Worm (Caenorhabditis elegans): ENCODE results near the gene ugt-39.
A peak's percentile ranks its signal among the peaks of the same experiment; 100 is the strongest.

Gene ugt-39

DNA sequence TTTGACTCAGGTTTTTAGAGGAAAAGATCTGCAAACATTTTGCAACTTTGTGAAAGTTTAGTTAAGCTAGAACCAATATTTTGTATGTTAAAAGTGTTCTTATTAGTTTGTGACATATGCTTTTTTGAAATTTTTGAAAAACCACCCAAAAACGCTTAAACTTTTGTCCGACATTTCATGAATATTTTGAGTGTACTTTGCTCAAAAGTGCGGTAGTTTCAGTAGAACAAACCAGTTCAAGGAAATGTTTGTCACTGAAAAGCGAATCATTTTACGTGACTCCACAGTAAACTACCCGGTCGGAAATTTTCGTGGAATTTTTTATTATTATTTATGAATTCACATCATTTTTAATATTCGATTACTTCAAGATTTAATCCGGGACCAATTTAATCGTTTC is 27.6 kb downstream of the ugt-39 start, which contains the start of gene pitr-5:
Gene pitr-5, plus strand, starts transcription at position 301 of the 400 bp plus-strand sequence.
- no peak for TF ChIP-seq lin-15B (tag; optimal IDR thresholded peaks at IDR 0.05)

DNA sequence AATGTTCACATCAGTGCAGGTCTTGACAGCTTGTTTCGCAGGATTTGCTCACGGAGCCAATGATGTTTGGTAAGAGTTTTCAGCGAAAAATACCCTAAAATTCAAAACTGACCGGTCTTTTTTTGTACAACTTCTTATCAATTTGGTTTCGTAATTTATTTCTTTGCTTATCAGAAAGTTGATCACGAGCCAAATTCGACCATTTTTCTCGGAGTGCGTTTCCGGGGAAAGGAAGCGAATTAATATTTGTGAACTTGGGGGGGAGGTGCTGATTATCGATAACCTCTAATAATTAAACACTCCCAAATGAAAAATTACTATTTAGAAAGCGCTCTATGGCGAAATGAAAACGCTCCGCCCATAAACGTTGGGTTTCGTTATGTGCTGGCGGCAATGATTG is 29.7 kb downstream of the ugt-39 start:
- no peak for TF ChIP-seq nhr-12 (tag; optimal IDR thresholded peaks at IDR 0.05)
- no peak for TF ChIP-seq ceh-28 (tag; optimal IDR thresholded peaks at IDR 0.05)
- TF ChIP-seq unc-62 (GFP tag; optimal IDR thresholded peaks at IDR 0.05): no peak
- no peak for TF ChIP-seq ceh-16 (tag; optimal IDR thresholded peaks at IDR 0.05)
- TF ChIP-seq nfya-1 (tag; optimal IDR thresholded peaks at IDR 0.05; ENCODE audit: insufficient read depth): no peak
- no peak for TF ChIP-seq tbx-2 (tag; optimal IDR thresholded peaks at IDR 0.05)
- no peak for TF ChIP-seq pha-4 (tag; optimal IDR thresholded peaks at IDR 0.05)
- no peak for TF ChIP-seq fos-1 (tag; optimal IDR thresholded peaks at IDR 0.05)
- no peak for TF ChIP-seq ceh-82 (tag; optimal IDR thresholded peaks at IDR 0.05)
- TF ChIP-seq sea-2 (GFP tag; optimal IDR thresholded peaks at IDR 0.05): no peak
- peak; percentile 77 for TF ChIP-seq pqm-1 (tag; optimal IDR thresholded peaks at IDR 0.05)
- TF ChIP-seq nhr-67 (tag; optimal IDR thresholded peaks at IDR 0.05): no peak
- no peak for TF ChIP-seq eor-1 (tag; optimal IDR thresholded peaks at IDR 0.05)
- TF ChIP-seq elt-2 (tag; optimal IDR thresholded peaks at IDR 0.05): peak; percentile 82
- no peak for TF ChIP-seq aly-2 (tag; optimal IDR thresholded peaks at IDR 0.05)
- no peak for TF ChIP-seq ZK546.5 (tag; optimal IDR thresholded peaks at IDR 0.05)
- TF ChIP-seq nhr-43 (tag; optimal IDR thresholded peaks at IDR 0.05; ENCODE audit: poor library complexity, severe bottlenecking): no peak
- no peak for TF ChIP-seq nhr-76 (tag; optimal IDR thresholded peaks at IDR 0.05)
- no peak for TF ChIP-seq zag-1 (tag; optimal IDR thresholded peaks at IDR 0.05)
- no peak for TF ChIP-seq ztf-4 (tag; optimal IDR thresholded peaks at IDR 0.05)
- peak; percentile 73 for TF ChIP-seq jun-1 (tag; optimal IDR thresholded peaks at IDR 0.05)
- no peak for TF ChIP-seq nhr-237 (tag; optimal IDR thresholded peaks at IDR 0.05)
- TF ChIP-seq nhr-11 (tag; optimal IDR thresholded peaks at IDR 0.05): no peak
- TF ChIP-seq snpc-4 (tag; optimal IDR thresholded peaks at IDR 0.05): no peak
- TF ChIP-seq R02D3.7 (tag; optimal IDR thresholded peaks at IDR 0.05): no peak
- TF ChIP-seq skn-1 (tag; optimal IDR thresholded peaks at IDR 0.05): no peak

DNA sequence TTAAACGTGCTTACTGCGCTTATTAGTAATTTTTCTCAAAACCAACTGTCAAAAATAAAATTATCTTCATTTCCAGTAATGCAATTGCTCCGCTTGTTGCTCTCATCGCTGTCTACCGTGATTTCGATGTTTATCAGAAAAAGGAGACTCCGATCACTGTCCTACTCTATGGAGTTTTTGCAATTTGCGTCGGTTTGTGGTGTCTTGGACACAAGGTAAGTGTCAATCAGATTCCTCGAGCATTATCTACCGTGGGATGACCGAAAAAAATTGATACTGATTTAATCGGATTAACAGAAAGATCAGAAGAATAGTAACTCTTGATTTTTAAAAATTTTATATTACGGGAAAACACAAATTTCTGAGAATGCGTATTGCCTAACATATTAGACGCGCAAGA is 30.4 kb downstream of the ugt-39 start:
- peak; percentile 29 for TF ChIP-seq elt-2 (tag; optimal IDR thresholded peaks at IDR 0.05)
- no peak for TF ChIP-seq nfya-1 (tag; optimal IDR thresholded peaks at IDR 0.05; ENCODE audit: insufficient read depth)

DNA sequence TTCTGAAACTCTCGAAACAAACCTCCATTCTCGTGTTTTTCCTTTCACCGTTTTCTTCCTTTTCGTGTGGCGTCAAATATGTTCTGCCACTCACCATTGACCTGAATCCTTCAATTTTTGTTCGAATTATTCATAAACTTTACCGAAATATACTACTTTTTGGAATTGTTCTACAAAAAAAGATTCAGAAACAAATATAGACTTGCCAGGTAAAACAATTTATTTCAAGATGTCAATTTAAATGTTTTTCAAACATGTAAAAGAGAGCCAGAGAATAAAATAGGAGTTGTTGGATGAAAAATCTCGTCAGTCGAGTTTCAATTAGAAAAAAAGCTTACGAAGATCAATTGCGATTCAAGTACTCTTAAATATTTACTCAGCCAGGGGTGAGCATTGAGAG is 36.6 kb downstream of the ugt-39 start, which contains the start of gene F09G2.8:
Gene F09G2.8, minus strand, starts transcription at position 101 of the 400 bp plus-strand sequence.
- no peak for TF ChIP-seq fkh-2 (tag; optimal IDR thresholded peaks at IDR 0.05)
- TF ChIP-seq nhr-23 (tag; optimal IDR thresholded peaks at IDR 0.05): no peak
- no peak for TF ChIP-seq ZK546.5 (tag; optimal IDR thresholded peaks at IDR 0.05)
- no peak for TF ChIP-seq ceh-16 (tag; optimal IDR thresholded peaks at IDR 0.05)

DNA sequence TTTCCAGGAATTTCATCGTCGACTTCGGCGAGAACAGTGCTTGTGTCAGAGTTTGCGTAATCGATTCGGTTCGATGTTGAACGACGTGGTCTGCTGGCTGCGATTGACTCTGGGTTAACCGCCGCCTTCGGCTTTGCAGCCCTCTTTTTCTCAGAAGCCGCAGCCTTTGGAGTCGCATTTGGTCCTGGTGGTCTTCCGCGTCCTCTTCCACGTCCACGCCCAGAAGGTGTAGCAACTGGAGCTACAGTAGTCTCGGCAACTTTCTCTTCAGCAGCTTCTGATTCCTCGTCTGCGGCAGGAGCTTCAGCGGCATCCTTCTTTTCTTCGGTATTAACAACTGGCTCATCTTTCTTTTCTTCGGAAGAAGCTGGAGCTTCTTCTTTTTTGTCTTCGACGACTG is 37.9 kb downstream of the ugt-39 start:
- no peak for TF ChIP-seq nhr-12 (tag; optimal IDR thresholded peaks at IDR 0.05)
- no peak for TF ChIP-seq daf-12 (tag; optimal IDR thresholded peaks at IDR 0.05)
- TF ChIP-seq fos-1 (tag; optimal IDR thresholded peaks at IDR 0.05): no peak
- no peak for TF ChIP-seq mml-1 (tag; optimal IDR thresholded peaks at IDR 0.05)
- TF ChIP-seq fkh-10 (GFP tag; optimal IDR thresholded peaks at IDR 0.05): no peak
- TF ChIP-seq unc-39 (tag; optimal IDR thresholded peaks at IDR 0.05): no peak

DNA sequence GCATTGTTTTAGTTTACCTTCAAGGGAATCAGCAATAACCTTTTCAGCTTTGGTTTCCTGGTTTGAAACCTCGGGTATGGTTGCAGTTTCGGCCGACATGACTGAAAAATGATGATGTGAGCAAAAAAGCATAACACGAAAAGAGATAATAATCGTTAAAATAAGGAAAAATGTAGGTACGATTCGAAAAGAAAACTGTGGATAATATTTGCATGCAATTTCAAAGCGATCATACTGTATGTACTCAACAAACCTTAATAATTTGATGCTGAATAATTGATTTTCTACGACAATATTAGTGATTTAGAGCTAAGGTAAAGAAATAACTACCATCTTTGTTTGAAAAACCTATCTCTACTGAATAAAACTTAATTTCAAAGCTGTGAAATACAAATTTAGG is 39.1 kb downstream of the ugt-39 start, which contains the start of gene attf-2:
Gene attf-2, minus strand, starts transcription at position 101 of the 400 bp plus-strand sequence.
- TF ChIP-seq pha-4 (tag; optimal IDR thresholded peaks at IDR 0.05) (no peak), tbx-2 (tag; optimal IDR thresholded peaks at IDR 0.05) (no peak), ZK546.5 (tag; optimal IDR thresholded peaks at IDR 0.05) (no peak), R02D3.7 (tag; optimal IDR thresholded peaks at IDR 0.05) (no peak), lin-39 (tag; optimal IDR thresholded peaks at IDR 0.05) (no peak), ztf-4 (tag; optimal IDR thresholded peaks at IDR 0.05) (no peak), nhr-28 (tag; optimal IDR thresholded peaks at IDR 0.05) (no peak), nhr-25 (tag; optimal IDR thresholded peaks at IDR 0.05) (no peak), aly-2 (tag; optimal IDR thresholded peaks at IDR 0.05) (no peak), nhr-77 (tag; optimal IDR thresholded peaks at IDR 0.05) (no peak), mdl-1 (tag; optimal IDR thresholded peaks at IDR 0.05) (no peak), egl-5 (tag; optimal IDR thresholded peaks at IDR 0.05) (no peak), nhr-11 (tag; optimal IDR thresholded peaks at IDR 0.05) (no peak), ama-1 (optimal IDR thresholded peaks at IDR 0.05) (no peak), ceh-16 (tag; optimal IDR thresholded peaks at IDR 0.05) (no peak)
